Worm (Caenorhabditis elegans) whole organism, L1 larva: Measurements from ENCODE around the gene ant-1.4.

Source experiments
- efl-1 ChIP-seq, 4 experiments: fragments of 150-350 bp; optimal IDR thresholded peaks in 3 of 4; peaks in 1 of 4; 1 replicate in 1 of 4; 2 replicates in 3 of 4; lab custom pipeline; 2014; ENCODE audit warnings: missing biosample characterization in 2 of 4, missing genetic modification characterization in 2 of 4, missing genetic modification reagents in 2 of 4
- elt-2 ChIP-seq: sonication (generic microtip); optimal IDR thresholded peaks from 2 replicates; lab custom pipeline; 2016; ENCODE audit warnings: missing genetic modification characterization, mild to moderate bottlenecking, inconsistent platforms, missing compliant biosample characterization, missing genetic modification reagents
- fkh-10 ChIP-seq: sonication (generic microtip); optimal IDR thresholded peaks from 2 replicates; lab custom pipeline; 2017; ENCODE audit warnings: missing biosample characterization, missing genetic modification reagents, missing genetic modification characterization
- lin-13 ChIP-seq: fragments of 150-350 bp; optimal IDR thresholded peaks from 2 replicates; lab custom pipeline; 2014; ENCODE audit warnings: missing biosample characterization, missing genetic modification reagents, missing genetic modification characterization
- lin-35 ChIP-seq, 2 experiments: fragments of 150-350 bp; optimal IDR thresholded peaks; 2 replicates each; lab custom pipeline; 2014; ENCODE audit warnings: missing biosample characterization in 2 of 2, missing genetic modification characterization in 2 of 2, missing genetic modification reagents in 2 of 2
- nhr-11 ChIP-seq: fragments of 150-350 bp; optimal IDR thresholded peaks from 2 replicates; lab custom pipeline; 2014; ENCODE audit warnings: missing biosample characterization, missing genetic modification characterization
- nhr-76 ChIP-seq: sonication (generic microtip); optimal IDR thresholded peaks from 2 replicates; lab custom pipeline; 2017; ENCODE audit warnings: missing biosample characterization, missing genetic modification characterization
- nhr-84 ChIP-seq: sonication (generic microtip); optimal IDR thresholded peaks from 2 replicates; lab custom pipeline; 2017; ENCODE audit warnings: missing biosample characterization, missing genetic modification characterization
- skn-1 ChIP-seq: fragments of 150-350 bp; optimal IDR thresholded peaks from 2 replicates; lab custom pipeline; 2014; ENCODE audit warnings: missing biosample characterization, missing genetic modification characterization
- snpc-4 ChIP-seq: fragments of 150-350 bp; optimal IDR thresholded peaks from 2 replicates; lab custom pipeline; 2014; ENCODE audit warnings: missing biosample characterization, missing genetic modification characterization
- tbx-2 ChIP-seq: sonication (generic microtip); optimal IDR thresholded peaks from 2 replicates; lab custom pipeline; 2016; ENCODE audit warnings: missing genetic modification characterization, missing compliant biosample characterization
- unc-62 ChIP-seq: fragments of 150-350 bp; optimal IDR thresholded peaks from 2 replicates; lab custom pipeline; 2014; ENCODE audit warnings: missing biosample characterization, missing genetic modification reagents, missing genetic modification characterization
- zag-1 ChIP-seq: fragments of 150-350 bp; optimal IDR thresholded peaks from 2 replicates; lab custom pipeline; 2014; ENCODE audit warnings: missing biosample characterization, missing genetic modification characterization
- ztf-4 ChIP-seq: fragments of 150-350 bp; optimal IDR thresholded peaks from 2 replicates; lab custom pipeline; 2014; ENCODE audit warnings: missing biosample characterization, missing genetic modification characterization

ce11 chrIV:8481308-8481707 lies 21.2 kb upstream of the ant-1.4 start, which contains the start of gene spp-8:
- TF ChIP-seq nhr-11 (tag; lab: Kevin White, UChicago) (no peak), skn-1 (no peak), fkh-10 (GFP tag; lab: Kevin White, UChicago) (no peak), ztf-4 (tag; lab: Kevin White, UChicago) (no peak), lin-13 (no peak), unc-62 (GFP tag; lab: Kevin White, UChicago) (no peak), nhr-76 (tag; lab: Kevin White, UChicago) (no peak), lin-35 (GFP tag; optimal IDR thresholded peaks at IDR 0.05; lab: Kevin White, UChicago) (peak in 1 of 2 experiments; percentile 45), efl-1 (optimal IDR thresholded peaks at IDR 0.05; lab: Kevin White, UChicago) (no peak), efl-1 (GFP tag; optimal IDR thresholded peaks at IDR 0.05 in 1 of 2; lab: Kevin White, UChicago) (peak in 1 of 2 experiments; percentile 45), elt-2 (tag; lab: Kevin White, UChicago) (peak; percentile 96), nhr-84 (tag; lab: Kevin White, UChicago) (no peak), snpc-4 (no peak), tbx-2 (tag; lab: Kevin White, UChicago) (no peak), zag-1 (tag; lab: Kevin White, UChicago) (no peak)
